Fruit fly (Drosophila melanogaster): ENCODE data around the gene CG31809.

Gene CG31809

DNA sequence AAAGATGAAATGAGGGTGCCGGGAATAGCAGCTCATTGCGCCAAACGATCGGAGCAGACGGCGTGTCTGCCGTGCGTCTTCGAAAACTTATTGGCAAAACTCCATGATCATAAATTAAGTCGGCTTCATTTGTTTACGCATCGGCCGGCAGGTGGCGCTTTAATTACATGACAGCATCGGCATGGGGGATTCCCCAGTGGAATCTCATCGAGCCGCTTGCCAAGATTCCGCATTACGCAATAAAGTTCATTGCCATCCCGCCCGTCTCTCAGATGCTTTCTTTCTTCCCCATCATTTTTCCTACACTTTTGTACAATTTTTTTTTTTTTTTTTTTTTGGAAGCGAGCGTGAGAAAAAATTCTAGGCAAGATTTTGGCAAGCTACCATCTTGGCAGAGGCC is 18.0 kb upstream of the CG31809 start:
- no peak for TF ChIP-seq CG17801 (GFP tag; optimal IDR thresholded peaks at IDR 0.05; ENCODE audit: partially characterized antibody)

dm6 chr2L:16874924-16875323 is 16.4 kb upstream of the CG31809 start:
- no peak for TF ChIP-seq CG17801 (GFP tag; optimal IDR thresholded peaks at IDR 0.05; ENCODE audit: partially characterized antibody)

DNA sequence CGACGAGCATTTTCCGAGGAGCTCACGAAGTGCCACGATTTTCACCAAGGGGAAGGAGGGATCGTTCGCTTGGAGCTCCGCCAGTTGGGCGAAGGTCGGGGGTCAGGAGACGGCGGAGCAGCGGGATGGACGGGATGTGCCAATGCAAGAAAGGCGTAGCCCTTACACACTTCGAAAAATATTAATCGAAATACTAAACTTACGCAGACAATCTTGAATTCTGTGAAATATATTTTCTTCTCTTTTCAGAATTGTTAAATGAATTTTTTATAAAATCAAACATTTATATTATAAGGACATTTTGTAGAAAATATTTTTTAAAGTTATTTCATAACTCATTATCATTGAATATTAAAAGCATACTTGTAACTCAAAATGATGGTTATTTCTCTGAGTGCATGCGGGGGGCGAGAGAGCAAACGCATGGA is 10.4 kb upstream of the CG31809 start:
- no peak for TF ChIP-seq CG17801 (GFP tag; optimal IDR thresholded peaks at IDR 0.05; ENCODE audit: partially characterized antibody)

DNA sequence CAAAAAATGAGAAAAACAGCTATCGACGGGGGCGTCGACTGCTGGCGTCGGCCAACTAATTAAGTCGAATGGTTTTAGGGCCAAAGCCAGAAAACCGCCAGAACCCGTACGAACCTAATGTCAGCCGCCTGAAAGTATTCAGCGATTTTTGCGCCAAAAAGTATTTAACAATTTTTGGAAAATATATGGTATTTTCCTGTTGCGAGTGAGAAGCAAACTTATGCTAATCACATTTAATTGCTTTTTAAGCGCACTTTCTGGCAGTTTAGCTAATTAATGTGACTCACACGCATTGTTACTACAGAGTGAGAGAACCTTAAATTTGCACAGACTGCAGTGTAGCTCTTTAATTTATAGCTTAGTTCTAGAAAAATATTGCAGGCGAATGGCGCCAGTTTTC is 4.0 kb upstream of the CG31809 start:
- TF ChIP-seq CG17801 (GFP tag; optimal IDR thresholded peaks at IDR 0.05; ENCODE audit: partially characterized antibody), result no peak

DNA sequence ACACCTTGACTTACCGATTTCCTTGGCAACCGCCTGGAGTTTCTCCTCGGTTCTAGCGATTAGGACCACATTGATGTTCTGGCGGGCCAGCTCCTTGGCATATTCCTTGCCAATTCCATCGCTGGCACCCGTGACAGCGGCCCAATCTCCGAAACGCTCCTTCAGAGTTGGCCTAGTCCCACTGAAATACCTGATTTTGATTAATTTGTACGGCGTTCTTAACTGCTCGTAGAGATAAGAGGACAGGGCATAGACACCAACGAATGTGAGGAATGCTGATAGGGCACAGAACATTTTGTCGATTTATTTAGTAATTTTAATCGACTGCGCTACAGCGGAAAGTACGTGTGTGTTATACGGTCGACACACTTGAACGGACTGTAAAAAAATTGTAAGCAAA is 2.6 kb upstream of the CG31809 start, which contains the start of gene CG6012:
Gene CG6012 (minus strand): TSS at position 364 of the 400 bp plus-strand sequence.
- TF ChIP-seq CG17801 (GFP tag; optimal IDR thresholded peaks at IDR 0.05; ENCODE audit: partially characterized antibody), result no peak

DNA sequence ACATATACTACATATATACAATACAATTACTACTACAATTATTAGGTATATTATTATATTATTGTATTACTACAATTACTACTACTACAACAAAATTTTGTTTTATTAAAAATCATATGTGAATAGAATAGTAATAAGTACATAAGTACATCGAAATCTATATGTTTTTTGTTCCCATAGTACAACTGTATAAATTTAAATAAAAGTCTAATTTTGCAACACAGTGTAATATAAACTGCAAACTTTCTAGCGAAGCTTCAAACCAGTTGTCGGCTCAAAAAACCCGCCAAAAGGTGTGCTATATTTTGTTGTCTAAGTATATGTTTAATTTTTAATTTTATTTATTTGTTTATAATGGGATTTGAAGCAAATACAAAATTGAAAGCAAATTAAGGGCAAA is 1.1 kb upstream of the CG31809 start:
- TF ChIP-seq CG17801 (GFP tag; optimal IDR thresholded peaks at IDR 0.05; ENCODE audit: partially characterized antibody), result no peak

- TF ChIP-seq CG17801 (GFP tag; optimal IDR thresholded peaks at IDR 0.05; ENCODE audit: partially characterized antibody), result no peak
Observed at dm6 chr2L:16859103-16859502, 589 bp upstream of the CG31809 start.

dm6 chr2L:16857665-16858064 is 849 bp downstream of the CG31809 start:
- TF ChIP-seq CG17801 (GFP tag; optimal IDR thresholded peaks at IDR 0.05; ENCODE audit: partially characterized antibody), result no peak

dm6 chr2L:16857131-16857530 is 1.4 kb downstream of the CG31809 start:
- no peak for TF ChIP-seq CG17801 (GFP tag; optimal IDR thresholded peaks at IDR 0.05; ENCODE audit: partially characterized antibody)

DNA sequence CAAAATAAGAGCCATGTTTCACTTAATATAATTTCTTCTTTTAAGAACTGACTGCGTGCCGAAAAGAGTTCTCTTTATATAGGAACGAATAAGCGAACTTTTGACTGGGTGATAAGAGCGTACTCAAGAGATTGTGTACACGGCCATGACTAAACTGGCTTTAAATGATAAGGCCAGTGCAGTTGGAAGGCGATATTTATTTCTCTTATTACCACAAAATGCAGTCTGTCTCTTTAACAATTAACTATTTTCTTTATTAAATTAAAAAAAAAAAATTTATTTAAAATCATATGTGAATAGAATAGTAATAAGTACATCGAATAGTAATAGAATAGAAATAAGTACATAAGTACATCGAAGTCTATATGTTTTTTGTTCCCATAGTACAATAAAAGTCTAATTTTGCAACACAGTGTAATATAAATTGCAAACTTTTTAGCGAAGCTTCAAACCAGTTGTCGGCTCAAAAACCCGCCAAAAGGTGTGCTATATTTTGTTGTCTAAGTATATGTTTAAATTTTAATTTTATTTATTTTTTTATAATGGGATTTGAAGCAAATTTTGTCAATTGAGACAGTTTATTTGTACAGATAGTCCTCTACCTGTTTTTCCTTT is 6.1 kb downstream of the CG31809 start, which contains the start of gene CG31810:
Gene CG31810 (minus strand): TSS at position 51 of the 615 bp plus-strand sequence.
- no peak for TF ChIP-seq CG17801 (GFP tag; optimal IDR thresholded peaks at IDR 0.05; ENCODE audit: partially characterized antibody)

DNA sequence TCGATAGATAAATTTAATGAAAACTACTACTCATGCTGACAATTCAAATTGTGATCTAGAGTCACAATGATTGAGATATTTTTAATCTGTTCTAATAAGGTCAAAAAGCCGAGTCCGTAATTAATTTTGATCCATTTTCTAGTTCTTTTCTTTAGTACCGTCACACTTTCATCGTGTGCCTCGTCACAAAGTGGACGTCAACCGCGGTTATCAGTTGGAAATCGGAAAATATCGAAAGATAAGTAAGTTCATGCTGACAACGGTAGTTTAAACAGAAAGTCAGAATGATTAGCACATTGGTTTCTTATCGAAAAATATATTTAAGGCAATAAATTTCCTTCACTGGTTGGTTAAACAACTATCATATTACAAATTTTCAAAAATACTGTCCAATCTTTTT is 8.1 kb downstream of the CG31809 start:
- TF ChIP-seq CG17801 (GFP tag; optimal IDR thresholded peaks at IDR 0.05; ENCODE audit: partially characterized antibody), result no peak

DNA sequence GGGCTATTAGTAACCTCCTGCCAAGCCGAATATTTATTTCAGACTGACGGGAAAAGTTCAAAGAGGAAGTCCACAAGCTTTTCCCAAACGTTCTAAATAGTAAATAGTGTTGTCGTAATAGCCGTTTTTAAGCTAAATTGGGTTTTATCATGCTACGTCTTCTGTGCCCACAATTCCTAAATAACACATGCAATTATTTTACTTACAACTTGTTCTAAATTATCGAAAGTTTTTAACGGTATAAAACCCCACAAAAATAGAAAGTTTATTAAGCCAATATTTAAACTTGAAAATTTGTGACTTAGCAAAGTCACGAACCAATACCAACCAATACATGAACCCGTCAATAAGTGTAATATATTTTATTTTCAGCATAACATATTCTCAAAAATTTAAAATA is 9.8 kb downstream of the CG31809 start, which contains the start of gene CG13284:
Gene CG13284 (minus strand): TSS at position 47 of the 400 bp plus-strand sequence.
- no peak for TF ChIP-seq CG17801 (GFP tag; optimal IDR thresholded peaks at IDR 0.05; ENCODE audit: partially characterized antibody)

DNA sequence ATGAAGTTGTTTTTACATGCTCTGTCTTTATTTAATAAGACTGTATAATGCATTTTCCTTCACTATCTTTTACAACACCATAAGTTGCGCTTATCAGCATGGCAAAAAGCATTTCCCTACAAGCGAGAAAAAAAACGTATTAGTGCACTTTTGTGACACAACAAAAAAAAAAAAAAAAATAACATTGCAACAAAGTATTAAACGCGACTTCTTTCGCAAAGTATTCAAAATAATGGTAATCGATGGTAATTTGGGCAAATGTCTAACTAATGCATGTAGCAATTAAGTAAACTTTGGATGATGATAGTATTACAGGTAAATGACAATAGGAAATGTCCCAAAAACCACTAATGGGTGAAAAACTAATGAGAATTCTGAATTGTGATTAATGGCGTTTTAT is 10.6 kb downstream of the CG31809 start:
- TF ChIP-seq CG17801 (GFP tag; optimal IDR thresholded peaks at IDR 0.05; ENCODE audit: partially characterized antibody), result no peak

- no peak for TF ChIP-seq CG17801 (GFP tag; optimal IDR thresholded peaks at IDR 0.05; ENCODE audit: partially characterized antibody)
Observed at dm6 chr2L:16846742-16847346, 11.7 kb downstream of the CG31809 start.

DNA sequence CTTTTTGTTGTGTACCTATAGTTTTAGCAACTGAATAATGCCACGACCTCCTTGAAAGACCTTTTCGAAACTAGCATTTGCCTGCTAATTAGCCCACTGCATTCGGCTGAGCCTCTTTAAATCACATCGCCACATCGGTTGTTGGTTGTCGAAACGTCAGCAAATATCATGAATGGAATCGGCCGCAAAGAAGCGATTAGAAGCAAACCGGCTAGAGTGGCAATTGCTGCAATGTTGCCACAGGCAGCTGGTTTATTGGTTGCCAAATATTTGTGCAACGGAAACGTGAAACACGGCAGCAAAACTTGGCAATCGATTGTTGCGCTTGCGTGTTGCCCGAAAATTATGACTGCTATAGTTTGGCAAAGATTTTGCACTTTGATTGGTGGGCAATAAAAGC is 13.3 kb downstream of the CG31809 start:
- TF ChIP-seq CG17801 (GFP tag; optimal IDR thresholded peaks at IDR 0.05; ENCODE audit: partially characterized antibody), result no peak

DNA sequence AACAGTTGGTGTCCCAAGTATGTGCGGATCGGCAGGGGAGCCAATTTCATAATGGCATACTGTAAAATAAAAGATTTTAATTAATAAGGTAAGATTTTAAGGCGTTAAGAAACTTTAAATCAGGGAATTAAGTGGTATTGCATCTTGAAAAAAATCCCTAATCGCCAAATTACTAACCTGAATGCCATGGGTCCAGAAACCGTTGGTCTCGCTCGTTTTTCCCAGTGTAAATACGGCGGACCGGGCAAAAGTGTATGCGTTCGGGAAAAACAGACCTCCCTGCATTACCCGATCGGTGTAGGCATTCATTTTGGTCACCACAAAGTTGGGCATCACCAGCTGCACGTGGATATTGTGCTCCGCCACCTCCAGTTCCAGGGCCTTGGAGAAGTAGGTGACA is 15.2 kb downstream of the CG31809 start:
- no peak for TF ChIP-seq CG17801 (GFP tag; optimal IDR thresholded peaks at IDR 0.05; ENCODE audit: partially characterized antibody)

dm6 chr2L:16842505-16842904 is 16.0 kb downstream of the CG31809 start:
- no peak for TF ChIP-seq CG17801 (GFP tag; optimal IDR thresholded peaks at IDR 0.05; ENCODE audit: partially characterized antibody)

All from ovary, adult (tissue).